Worm (Caenorhabditis elegans): ENCODE data around the gene Y105C5B.5.

The Y105C5B.5 gene

DNA sequence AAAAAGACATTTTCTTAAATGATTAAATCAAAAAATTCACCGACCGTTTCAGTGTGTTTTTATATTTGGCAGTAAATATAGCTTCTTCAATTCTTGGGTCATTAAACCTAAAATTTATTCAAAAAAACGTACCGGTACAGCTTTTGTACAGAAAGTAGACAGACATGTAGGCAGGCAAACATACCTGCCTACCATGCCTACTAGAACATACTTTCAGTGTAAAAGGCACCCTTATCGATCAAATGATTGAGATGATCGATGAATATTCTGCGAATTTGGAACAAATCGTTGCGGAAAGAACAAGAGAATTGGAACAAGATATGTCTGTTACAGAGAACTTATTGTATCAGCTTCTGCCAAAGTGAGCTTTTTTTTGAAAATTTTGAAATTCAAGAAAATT is 20.9 kb downstream of the Y105C5B.5 start:
- TF ChIP-seq hmg-4 (GFP tag; optimal IDR thresholded peaks at IDR 0.05) (no peak), tra-4 (tag; optimal IDR thresholded peaks at IDR 0.05) (no peak), scrt-1 (GFP tag; IDR thresholded peaks at IDR 0.05) (no peak), pes-1 (GFP tag; IDR thresholded peaks at IDR 0.05) (no peak), aly-1 (tag; optimal IDR thresholded peaks at IDR 0.05) (no peak)

DNA sequence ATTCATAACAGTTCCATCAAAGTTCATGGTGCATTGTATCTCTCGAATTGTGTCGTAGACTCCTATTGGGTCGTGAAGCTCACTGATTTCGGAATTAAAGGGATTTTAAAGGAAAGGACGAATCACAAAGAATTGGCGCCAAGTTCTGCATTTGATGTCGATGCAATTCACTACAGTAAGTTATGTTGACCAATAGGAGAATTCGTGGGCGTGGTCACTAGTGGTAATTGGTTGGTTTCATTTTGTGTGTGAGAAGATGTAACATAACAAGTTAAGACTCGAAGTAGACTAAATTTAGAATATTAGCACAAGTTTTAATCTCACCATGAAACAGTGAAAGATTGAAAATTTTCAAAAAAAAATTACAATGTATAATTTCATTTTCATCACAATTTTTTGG is 22.8 kb downstream of the Y105C5B.5 start:
- TF ChIP-seq hmg-4 (GFP tag; optimal IDR thresholded peaks at IDR 0.05) (no peak), aly-1 (tag; optimal IDR thresholded peaks at IDR 0.05) (no peak), F13C5.2 (tag; optimal IDR thresholded peaks at IDR 0.05) (no peak), tbx-37 (GFP tag; conservative IDR thresholded peaks at IDR 0.05) (no peak), sea-1 (GFP tag; conservative IDR thresholded peaks at IDR 0.05) (no peak), flt-1 (GFP tag; IDR thresholded peaks at IDR 0.05) (no peak), ceh-13 (GFP tag; optimal IDR thresholded peaks at IDR 0.05) (no peak), pes-1 (GFP tag; IDR thresholded peaks at IDR 0.05) (no peak), B0310.2 (tag; optimal IDR thresholded peaks at IDR 0.05) (no peak), ceh-36 (tag; optimal IDR thresholded peaks at IDR 0.05) (no peak), hnd-1 (tag; optimal IDR thresholded peaks at IDR 0.05) (no peak), tbx-11 (GFP tag; IDR thresholded peaks at IDR 0.05) (no peak), tra-4 (tag; optimal IDR thresholded peaks at IDR 0.05) (no peak), ets-7 (tag; optimal IDR thresholded peaks at IDR 0.05) (no peak), hmbx-1 (tag; optimal IDR thresholded peaks at IDR 0.05) (no peak), ama-1 (optimal IDR thresholded peaks at IDR 0.05) (no peak), scrt-1 (GFP tag; IDR thresholded peaks at IDR 0.05) (no peak)

DNA sequence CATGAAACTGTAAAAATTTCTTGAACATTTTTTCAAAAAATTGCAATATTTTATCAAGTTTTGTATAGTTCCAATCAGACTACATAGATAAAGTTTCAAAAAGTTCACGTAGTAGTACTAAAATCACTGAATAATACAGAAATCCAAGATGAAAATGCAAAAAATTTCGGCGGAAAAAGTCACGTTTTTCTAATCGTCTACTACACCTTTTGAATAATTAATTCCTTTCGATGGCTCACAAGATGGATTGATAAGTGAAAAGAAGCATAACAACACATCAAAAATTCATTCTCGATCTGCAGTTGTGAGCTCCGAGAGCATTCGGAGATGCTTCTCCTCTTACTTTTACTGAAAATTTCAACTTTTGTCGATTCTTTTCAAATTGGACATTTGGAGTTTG is 28.4 kb downstream of the Y105C5B.5 start, which contains the start of gene gcy-25:
TSS of gene gcy-25 (plus strand) at position 301 of the 400 bp plus-strand sequence.
- TF ChIP-seq ceh-13 (GFP tag; optimal IDR thresholded peaks at IDR 0.05) (no peak), F13C5.2 (tag; optimal IDR thresholded peaks at IDR 0.05) (no peak), ama-1 (optimal IDR thresholded peaks at IDR 0.05) (no peak), ets-7 (tag; optimal IDR thresholded peaks at IDR 0.05) (no peak), sea-1 (GFP tag; conservative IDR thresholded peaks at IDR 0.05) (no peak), hnd-1 (tag; optimal IDR thresholded peaks at IDR 0.05) (no peak), hmg-4 (GFP tag; optimal IDR thresholded peaks at IDR 0.05) (no peak), aly-1 (tag; optimal IDR thresholded peaks at IDR 0.05) (no peak), B0310.2 (tag; optimal IDR thresholded peaks at IDR 0.05) (no peak), tbx-37 (GFP tag; conservative IDR thresholded peaks at IDR 0.05) (no peak), ceh-36 (tag; optimal IDR thresholded peaks at IDR 0.05) (no peak), hmbx-1 (tag; optimal IDR thresholded peaks at IDR 0.05) (no peak), scrt-1 (GFP tag; IDR thresholded peaks at IDR 0.05) (no peak), pes-1 (GFP tag; IDR thresholded peaks at IDR 0.05) (no peak), tra-4 (tag; optimal IDR thresholded peaks at IDR 0.05) (no peak), flt-1 (GFP tag; IDR thresholded peaks at IDR 0.05) (no peak), tbx-11 (GFP tag; IDR thresholded peaks at IDR 0.05) (no peak)

DNA sequence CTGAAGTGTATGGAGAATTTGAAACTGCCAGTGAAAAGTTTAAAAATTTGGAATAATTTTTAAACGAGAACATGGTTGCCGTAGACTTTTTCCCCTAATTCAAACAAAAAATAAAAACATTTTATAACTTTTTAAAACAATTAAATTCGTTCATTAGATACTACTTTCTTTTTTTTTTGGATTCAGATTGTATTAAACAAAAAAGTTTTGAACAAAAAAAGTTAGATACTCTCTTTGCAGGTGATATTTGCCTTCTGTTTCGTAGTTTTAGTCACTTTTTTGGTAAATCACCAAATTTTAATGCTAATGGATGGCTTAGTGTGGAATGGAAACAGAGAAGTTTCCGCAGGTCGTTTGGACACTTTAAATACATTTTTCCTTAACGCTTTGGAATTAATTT is 30.7 kb downstream of the Y105C5B.5 start, which contains the start of gene Y105C5B.1:
TSS of gene Y105C5B.1 (plus strand) at position 301 of the 400 bp plus-strand sequence.
- no peak for TF ChIP-seq ama-1 (optimal IDR thresholded peaks at IDR 0.05)
- TF ChIP-seq B0310.2 (tag; optimal IDR thresholded peaks at IDR 0.05) = no peak
- TF ChIP-seq ets-7 (tag; optimal IDR thresholded peaks at IDR 0.05) = no peak
- no peak for TF ChIP-seq flt-1 (GFP tag; IDR thresholded peaks at IDR 0.05)
- TF ChIP-seq tra-4 (tag; optimal IDR thresholded peaks at IDR 0.05) = no peak
- TF ChIP-seq ceh-36 (tag; optimal IDR thresholded peaks at IDR 0.05) = no peak
- no peak for TF ChIP-seq tbx-11 (GFP tag; IDR thresholded peaks at IDR 0.05)

DNA sequence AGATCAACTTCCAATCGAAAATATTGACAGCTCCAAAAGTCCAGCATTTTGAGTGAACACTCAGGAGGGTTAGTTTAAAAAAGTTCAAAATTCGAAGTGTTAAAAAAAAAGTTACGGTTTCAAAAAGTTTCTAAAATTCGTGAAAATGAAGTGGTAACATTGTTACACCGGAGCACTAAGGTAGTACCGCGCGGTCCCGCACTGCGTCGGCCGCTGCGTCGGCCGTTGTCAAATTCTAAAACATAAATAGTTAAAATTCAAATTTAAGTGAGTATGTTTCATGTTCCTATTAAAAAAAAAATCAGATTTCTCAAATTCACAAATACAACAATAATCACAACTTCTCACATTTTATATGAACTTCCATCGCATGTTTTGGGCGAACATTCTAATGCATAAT is 32.7 kb downstream of the Y105C5B.5 start:
- TF ChIP-seq hmbx-1 (tag; optimal IDR thresholded peaks at IDR 0.05) (no peak), hmg-4 (GFP tag; optimal IDR thresholded peaks at IDR 0.05) (no peak), hnd-1 (tag; optimal IDR thresholded peaks at IDR 0.05) (no peak), tra-4 (tag; optimal IDR thresholded peaks at IDR 0.05) (no peak), flt-1 (GFP tag; IDR thresholded peaks at IDR 0.05) (no peak), scrt-1 (GFP tag; IDR thresholded peaks at IDR 0.05) (no peak), ceh-13 (GFP tag; optimal IDR thresholded peaks at IDR 0.05) (no peak), ama-1 (optimal IDR thresholded peaks at IDR 0.05) (no peak), F13C5.2 (tag; optimal IDR thresholded peaks at IDR 0.05) (no peak), ceh-36 (tag; optimal IDR thresholded peaks at IDR 0.05) (no peak), sea-1 (GFP tag; conservative IDR thresholded peaks at IDR 0.05) (no peak), ets-7 (tag; optimal IDR thresholded peaks at IDR 0.05) (no peak), pes-1 (GFP tag; IDR thresholded peaks at IDR 0.05) (no peak), B0310.2 (tag; optimal IDR thresholded peaks at IDR 0.05) (no peak), tbx-11 (GFP tag; IDR thresholded peaks at IDR 0.05) (no peak), tbx-37 (GFP tag; conservative IDR thresholded peaks at IDR 0.05) (no peak), aly-1 (tag; optimal IDR thresholded peaks at IDR 0.05) (no peak)

DNA sequence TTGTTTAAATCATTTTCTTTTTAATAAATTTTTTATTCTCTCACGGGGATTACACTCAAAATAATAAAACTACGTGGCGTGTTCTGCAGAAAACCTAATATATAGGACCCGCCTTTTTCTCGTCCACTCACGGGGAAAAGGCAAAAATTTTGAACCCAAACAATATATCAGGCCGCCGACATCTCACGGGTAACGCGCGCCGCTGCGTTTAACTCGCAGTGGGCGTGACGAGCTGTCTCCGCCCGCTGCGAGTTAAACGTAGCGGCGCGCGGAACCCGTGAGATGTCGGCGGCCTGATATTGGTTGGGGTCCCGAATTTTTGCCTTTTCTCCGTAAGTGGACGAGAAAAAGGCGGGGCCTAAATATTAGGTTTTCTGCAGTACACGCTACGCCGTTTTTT is 39.5 kb downstream of the Y105C5B.5 start:
- TF ChIP-seq hmbx-1 (tag; optimal IDR thresholded peaks at IDR 0.05) (no peak), ceh-13 (GFP tag; optimal IDR thresholded peaks at IDR 0.05) (no peak), ama-1 (optimal IDR thresholded peaks at IDR 0.05) (no peak), scrt-1 (GFP tag; IDR thresholded peaks at IDR 0.05) (no peak), sea-1 (GFP tag; conservative IDR thresholded peaks at IDR 0.05) (no peak), hmg-4 (GFP tag; optimal IDR thresholded peaks at IDR 0.05) (no peak), flt-1 (GFP tag; IDR thresholded peaks at IDR 0.05) (no peak)

DNA sequence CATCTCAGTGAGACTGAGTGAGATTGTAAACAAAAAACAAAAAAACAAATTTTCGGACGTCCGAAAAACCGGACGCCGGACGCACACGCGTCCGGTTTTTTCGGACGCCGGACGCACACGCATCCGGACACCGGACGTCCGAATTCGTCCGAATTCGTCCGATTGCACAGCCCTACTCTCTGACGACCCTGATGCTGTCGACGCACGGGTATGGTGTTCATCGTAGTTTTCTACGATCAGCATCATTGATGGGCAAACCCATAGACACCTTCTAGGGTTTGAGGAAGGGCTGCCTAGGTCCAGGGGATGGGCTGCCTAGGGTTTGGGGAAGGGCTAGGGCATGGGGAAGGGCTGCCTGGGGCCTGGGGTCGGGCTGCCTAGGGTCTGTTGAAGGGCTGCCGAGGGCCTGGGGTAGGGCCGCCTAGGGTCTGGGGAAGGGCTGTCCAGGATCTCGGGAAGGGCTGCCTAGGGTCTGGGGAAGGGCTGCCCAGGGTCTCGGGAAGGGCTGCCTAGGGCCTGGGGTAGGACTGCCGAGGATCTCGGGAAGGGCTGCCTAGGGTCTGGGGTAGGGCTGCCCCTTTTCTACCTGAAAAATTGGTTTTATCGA is 47.1 kb downstream of the Y105C5B.5 start:
- TF ChIP-seq hnd-1 (tag; optimal IDR thresholded peaks at IDR 0.05) = no peak
- TF ChIP-seq scrt-1 (GFP tag; IDR thresholded peaks at IDR 0.05) = peak; percentile 64; the same call in 1 of the 2 replicates
